Worm (Caenorhabditis elegans) whole organism, young adult: Measurements from ENCODE around the gene gur-5.

ENCODE experiments used
- B0019.2 ChIP-seq: fragments of 200-800 bp; sonication (Bioruptor generic); conservative IDR thresholded peaks from 2 replicates; pipeline ENCODE4 v1.3.6; 2022; ENCODE audit warnings: missing genetic modification reagents, missing genetic modification characterization, missing compliant biosample characterization
- B0035.1 ChIP-seq: sonication (generic microtip); optimal IDR thresholded peaks from 2 replicates; lab custom pipeline; 2016; ENCODE audit warnings: missing genetic modification characterization, mild to moderate bottlenecking, missing compliant biosample characterization, missing genotype, missing genetic modification reagents
- B0261.1 ChIP-seq: sonication (generic microtip); optimal IDR thresholded peaks from 2 replicates; lab custom pipeline; 2016; ENCODE audit warnings: mild to moderate bottlenecking, missing genetic modification characterization, moderate library complexity, missing compliant biosample characterization
- B0336.3 ChIP-seq: fragments of 200-800 bp; sonication (Bioruptor generic); IDR thresholded peaks from 2 replicates; pipeline ENCODE4 v1.3.6; 2022; ENCODE audit warnings: missing genetic modification characterization, missing compliant biosample characterization
- F23B12.7 ChIP-seq: sonication (generic microtip); optimal IDR thresholded peaks from 2 replicates; lab custom pipeline; 2017; ENCODE audit warnings: missing genetic modification characterization, mild to moderate bottlenecking, missing compliant biosample characterization, antibody characterized with exemption, moderate library complexity; ENCODE audit not compliant: insufficient read depth
- F37B4.10 ChIP-seq: fragments of 200-800 bp; sonication (Bioruptor generic); IDR thresholded peaks from 2 replicates; pipeline ENCODE4 v1.3.6; 2022; ENCODE audit warnings: missing genetic modification characterization, missing compliant biosample characterization
- F55B11.4 ChIP-seq: sonication (generic microtip); optimal IDR thresholded peaks from 2 replicates; lab custom pipeline; 2016; ENCODE audit warnings: missing compliant biosample characterization, missing genetic modification characterization, borderline replicate concordance; ENCODE audit not compliant: insufficient read depth
- F57C9.4 ChIP-seq: sonication (generic microtip); optimal IDR thresholded peaks from 2 replicates; lab custom pipeline; 2017; ENCODE audit warnings: mild to moderate bottlenecking, missing genetic modification characterization, missing compliant biosample characterization
- T26A5.8 ChIP-seq: sonication (generic microtip); optimal IDR thresholded peaks from 2 replicates; lab custom pipeline; 2016; ENCODE audit warnings: missing genetic modification characterization, missing compliant biosample characterization
- Y53F4B.3 ChIP-seq: fragments of 200-800 bp; sonication (Bioruptor generic); IDR thresholded peaks from 2 replicates; pipeline ENCODE4 v1.3.6; 2022; ENCODE audit warnings: missing genetic modification reagents, missing genetic modification characterization, missing compliant biosample characterization
- Y79H2A.3 ChIP-seq: fragments of 200-800 bp; sonication (Bioruptor generic); conservative IDR thresholded peaks from 2 replicates; pipeline ENCODE4 v1.3.6; 2022; ENCODE audit warnings: missing genetic modification reagents, missing genetic modification characterization, missing compliant biosample characterization
- akir-1 ChIP-seq: fragments of 200-800 bp; sonication (Bioruptor generic); optimal IDR thresholded peaks from 2 replicates; lab custom pipeline; 2018; ENCODE audit warnings: mild to moderate bottlenecking, missing genetic modification characterization, moderate library complexity, missing compliant biosample characterization
- ama-1 ChIP-seq, 3 experiments: fragments of 150-350 bp in 1 of 3; sonication (generic microtip) in 2 of 3; optimal IDR thresholded peaks; 2 replicates each; lab custom pipeline; 2014 to 2018; ENCODE audit warnings: missing biosample characterization in 2 of 3, missing genetic modification characterization in 2 of 3, missing genetic modification reagents in 2 of 3
- atf-7 ChIP-seq: sonication (generic microtip); optimal IDR thresholded peaks from 2 replicates; lab custom pipeline; 2017; ENCODE audit warnings: mild to moderate bottlenecking, missing genetic modification characterization, missing compliant biosample characterization
- athp-1 ChIP-seq: sonication (generic microtip); optimal IDR thresholded peaks from 2 replicates; lab custom pipeline; 2017; ENCODE audit warnings: mild to moderate bottlenecking, missing genetic modification characterization, missing compliant biosample characterization
- attf-5 ChIP-seq: fragments of 200-800 bp; sonication (Bioruptor generic); optimal IDR thresholded peaks from 2 replicates; lab custom pipeline; 2018; ENCODE audit warnings: mild to moderate bottlenecking, missing genetic modification characterization, missing compliant biosample characterization
- ccch-3 ChIP-seq: fragments of 200-800 bp; sonication (Bioruptor generic); optimal IDR thresholded peaks from 2 replicates; lab custom pipeline; 2018; ENCODE audit warnings: mild to moderate bottlenecking, missing genetic modification characterization, missing compliant biosample characterization
- cebp-2 ChIP-seq: fragments of 200-800 bp; sonication (Bioruptor generic); IDR thresholded peaks from 2 replicates; pipeline ENCODE4 v1.3.6; 2022; ENCODE audit warnings: missing genetic modification characterization, missing compliant biosample characterization
- ceh-100 ChIP-seq: fragments of 200-800 bp; sonication (Bioruptor generic); IDR thresholded peaks from 2 replicates; pipeline ENCODE4 v1.3.6; 2022; ENCODE audit warnings: missing genetic modification reagents, missing genetic modification characterization, missing compliant biosample characterization
- ceh-40 ChIP-seq: fragments of 200-800 bp; sonication (Bioruptor generic); IDR thresholded peaks from 2 replicates; pipeline ENCODE4 v1.3.6; 2022; ENCODE audit warnings: missing genetic modification characterization, missing compliant biosample characterization
- ceh-91 ChIP-seq: fragments of 200-800 bp; sonication (Bioruptor generic); IDR thresholded peaks from 2 replicates; pipeline ENCODE4 v1.3.6; 2022; ENCODE audit warnings: missing genetic modification reagents, missing genetic modification characterization, missing compliant biosample characterization
- chd-7 ChIP-seq: sonication (generic microtip); optimal IDR thresholded peaks from 2 replicates; lab custom pipeline; 2016; ENCODE audit warnings: mild to moderate bottlenecking, missing genetic modification characterization, moderate library complexity, missing compliant biosample characterization
- dpff-1 ChIP-seq: sonication (generic microtip); optimal IDR thresholded peaks from 2 replicates; lab custom pipeline; 2017; ENCODE audit warnings: mild to moderate bottlenecking, missing genetic modification characterization, missing compliant biosample characterization
- dpl-1 ChIP-seq: fragments of 150-350 bp; optimal IDR thresholded peaks from 2 replicates; lab custom pipeline; 2014; ENCODE audit warnings: missing biosample characterization, missing genetic modification reagents, missing genetic modification characterization
- egl-44 ChIP-seq: fragments of 200-800 bp; sonication (Bioruptor generic); IDR thresholded peaks from 2 replicates; pipeline ENCODE4 v1.3.6; 2022; ENCODE audit warnings: missing genetic modification reagents, missing genetic modification characterization, missing compliant biosample characterization
- egrh-3 ChIP-seq: fragments of 200-800 bp; sonication (Bioruptor generic); IDR thresholded peaks from 2 replicates; pipeline ENCODE4 v1.3.6; 2022; ENCODE audit warnings: missing genetic modification reagents, missing genetic modification characterization, missing compliant biosample characterization
- fkh-3 ChIP-seq: sonication (generic microtip); optimal IDR thresholded peaks from 2 replicates; lab custom pipeline; 2016; ENCODE audit warnings: mild to moderate bottlenecking, missing genetic modification characterization, missing compliant biosample characterization
- hlh-26 ChIP-seq: fragments of 200-800 bp; sonication (Bioruptor generic); conservative IDR thresholded peaks from 2 replicates; pipeline ENCODE4 v1.3.6; 2022; ENCODE audit warnings: missing genetic modification reagents, missing genetic modification characterization, missing compliant biosample characterization
- lin-40 ChIP-seq: sonication (generic microtip); optimal IDR thresholded peaks from 2 replicates; lab custom pipeline; 2016; ENCODE audit warnings: missing genetic modification characterization, mild to moderate bottlenecking, missing compliant biosample characterization, missing genotype, missing genetic modification reagents
- lin-54 ChIP-seq: fragments of 200-800 bp; sonication (Bioruptor generic); optimal IDR thresholded peaks from 2 replicates; lab custom pipeline; 2018; ENCODE audit warnings: mild to moderate bottlenecking, missing genetic modification characterization, missing compliant biosample characterization
- lsl-1 ChIP-seq: fragments of 200-800 bp; sonication (Bioruptor generic); optimal IDR thresholded peaks from 2 replicates; lab custom pipeline; 2018; ENCODE audit warnings: mild to moderate bottlenecking, missing genetic modification characterization, moderate library complexity, missing compliant biosample characterization
- mcd-1 ChIP-seq: fragments of 200-800 bp; sonication (Bioruptor generic); IDR thresholded peaks from 2 replicates; pipeline ENCODE4 v1.3.6; 2022; ENCODE audit warnings: missing genetic modification reagents, missing genetic modification characterization, missing compliant biosample characterization
- nhr-179 ChIP-seq: sonication (generic microtip); optimal IDR thresholded peaks from 2 replicates; lab custom pipeline; 2016; ENCODE audit warnings: mild to moderate bottlenecking, missing genetic modification characterization, missing compliant biosample characterization
- nhr-80 ChIP-seq: sonication (generic microtip); optimal IDR thresholded peaks from 2 replicates; lab custom pipeline; 2016; ENCODE audit warnings: missing genetic modification characterization, missing compliant biosample characterization
- pha-4 ChIP-seq: fragments of 150-350 bp; sonication (generic microtip); optimal IDR thresholded peaks from 2 replicates; lab custom pipeline; 2014; ENCODE audit warnings: missing biosample characterization, missing genetic modification reagents, missing genetic modification characterization
- rpc-1 ChIP-seq, 2 experiments: fragments of 150-350 bp in 1 of 2; sonication (generic microtip) in 1 of 2; optimal IDR thresholded peaks; 2 replicates each; lab custom pipeline; 2014 to 2018; ENCODE audit warnings: missing biosample characterization in 1 of 2, missing genetic modification characterization in 1 of 2, missing genetic modification reagents in 1 of 2, missing genotype in 1 of 2
- sdz-38 ChIP-seq: sonication (generic microtip); optimal IDR thresholded peaks from 2 replicates; lab custom pipeline; 2016; ENCODE audit warnings: missing genotype, missing genetic modification characterization, missing compliant biosample characterization
- sea-2 ChIP-seq: fragments of 200-800 bp; sonication (Bioruptor generic); IDR thresholded peaks from 2 replicates; pipeline ENCODE4 v1.3.6; 2022; ENCODE audit warnings: missing genetic modification characterization, missing compliant biosample characterization
- snpc-1.1 ChIP-seq: sonication (generic microtip); optimal IDR thresholded peaks from 2 replicates; lab custom pipeline; 2017; ENCODE audit warnings: missing genetic modification characterization, mild to moderate bottlenecking, missing compliant biosample characterization, antibody characterized with exemption, moderate library complexity, missing genotype, missing genetic modification reagents; ENCODE audit not compliant: insufficient read depth
- snpc-3.4 ChIP-seq: sonication (generic microtip); optimal IDR thresholded peaks from 2 replicates; lab custom pipeline; 2017; ENCODE audit warnings: missing genetic modification characterization, mild to moderate bottlenecking, missing compliant biosample characterization, antibody characterized with exemption, moderate library complexity, missing genotype, missing genetic modification reagents
- snpc-4 ChIP-seq, 5 experiments: fragments of 150-350 bp in 1 of 5; sonication (generic microtip) in 4 of 5; optimal IDR thresholded peaks; 2 replicates each; lab custom pipeline; 2014 to 2018; ENCODE audit warnings: missing genetic modification characterization in 5 of 5, missing biosample characterization in 3 of 5, antibody characterized with exemption in 2 of 5, mild to moderate bottlenecking in 2 of 5, missing compliant biosample characterization in 2 of 5, missing genotype in 2 of 5, moderate library complexity in 2 of 5, missing genetic modification reagents in 1 of 5
- sptf-2 ChIP-seq: fragments of 200-800 bp; sonication (Bioruptor generic); optimal IDR thresholded peaks from 2 replicates; lab custom pipeline; 2018; ENCODE audit warnings: mild to moderate bottlenecking, missing genetic modification characterization, missing compliant biosample characterization
- unc-62 ChIP-seq: fragments of 150-350 bp; optimal IDR thresholded peaks from 2 replicates; lab custom pipeline; 2014; ENCODE audit warnings: missing biosample characterization, missing genetic modification reagents, missing genetic modification characterization
- xnd-1 ChIP-seq: sonication (generic microtip); optimal IDR thresholded peaks from 2 replicates; lab custom pipeline; 2016; ENCODE audit warnings: missing genotype, missing genetic modification reagents, missing genetic modification characterization, missing compliant biosample characterization
- zfh-2 ChIP-seq: fragments of 200-800 bp; sonication (Bioruptor generic); conservative IDR thresholded peaks from 2 replicates; pipeline ENCODE4 v1.3.6; 2022; ENCODE audit warnings: missing genetic modification reagents, missing genetic modification characterization, missing compliant biosample characterization
- ztf-28 ChIP-seq: fragments of 200-800 bp; sonication (Bioruptor generic); IDR thresholded peaks from 2 replicates; pipeline ENCODE4 v1.3.6; 2022; ENCODE audit warnings: missing genetic modification reagents, missing genetic modification characterization, missing compliant biosample characterization
- ztf-6 ChIP-seq: fragments of 200-800 bp; sonication (Bioruptor generic); IDR thresholded peaks from 2 replicates; pipeline ENCODE4 v1.3.6; 2022; ENCODE audit warnings: missing genetic modification reagents, missing genetic modification characterization, missing compliant biosample characterization

gur-5 gene

ce11 chrII:5237699-5238098 lies 47.4 kb upstream of the gur-5 start (continued):
- TF ChIP-seq ceh-91 (GFP tag; lab: Robert Waterston, UW) (no peak), ztf-28 (GFP tag; lab: Robert Waterston, UW) (0 out of 2 replicates have a peak, but pooled peaks have one; percentile 24), snpc-3.4 (tag; lab: Kevin White, UChicago) (peak; percentile 4), F23B12.7 (tag; lab: Kevin White, UChicago) (no peak), B0019.2 (no peak), ztf-6 (GFP tag; lab: Robert Waterston, UW) (no peak), egrh-3 (GFP tag; lab: Robert Waterston, UW) (no peak), cebp-2 (GFP tag; lab: Robert Waterston, UW) (no peak), ceh-40 (no peak), lin-54 (GFP tag; lab: Kevin White, UChicago) (no peak), lsl-1 (peak; percentile 31), B0035.1 (tag; lab: Kevin White, UChicago) (no peak), Y79H2A.3 (0 out of 2 replicates have a peak, but pooled peaks have one; percentile 28), atf-7 (tag; lab: Kevin White, UChicago) (no peak), sdz-38 (tag; lab: Kevin White, UChicago) (no peak), F37B4.10 (GFP tag; lab: Robert Waterston, UW) (no peak), egl-44 (GFP tag; lab: Robert Waterston, UW) (no peak), sptf-2 (GFP tag; lab: Kevin White, UChicago) (no peak), mcd-1 (GFP tag; lab: Robert Waterston, UW) (no peak), F57C9.4 (tag; lab: Kevin White, UChicago) (no peak), hlh-26 (GFP tag; lab: Robert Waterston, UW) (no peak), rpc-1 (optimal IDR thresholded peaks at IDR 0.05; lab: Kevin White, UChicago) (peak; percentile 61), rpc-1 (tag; optimal IDR thresholded peaks at IDR 0.05; lab: Kevin White, UChicago) (peak; percentile 75), sea-2 (no peak), dpff-1 (tag; lab: Kevin White, UChicago) (no peak), ceh-100 (GFP tag; lab: Robert Waterston, UW) (peak; percentile 29; the same call in 1 of the 2 replicates), attf-5 (GFP tag; lab: Kevin White, UChicago) (peak; percentile 36), F55B11.4 (tag; lab: Kevin White, UChicago) (no peak), zfh-2 (GFP tag; lab: Robert Waterston, UW) (no peak), snpc-4 (GFP tag; optimal IDR thresholded peaks at IDR 0.05; lab: Kevin White, UChicago) (no peak), snpc-4 (tag; optimal IDR thresholded peaks at IDR 0.05; lab: Kevin White, UChicago) (no peak), B0336.3 (GFP tag; lab: Robert Waterston, UW) (no peak), xnd-1 (tag; lab: Kevin White, UChicago) (no peak), lin-40 (tag; lab: Kevin White, UChicago) (no peak), Y53F4B.3 (GFP tag; lab: Robert Waterston, UW) (no peak), nhr-80 (tag; lab: Kevin White, UChicago) (peak; percentile 18), dpl-1 (GFP tag; lab: Kevin White, UChicago) (no peak), akir-1 (GFP tag; lab: Kevin White, UChicago) (no peak), athp-1 (no peak), unc-62 (GFP tag; lab: Kevin White, UChicago) (no peak), ccch-3 (no peak), B0261.1 (tag; lab: Kevin White, UChicago) (peak; percentile 82), ama-1 (optimal IDR thresholded peaks at IDR 0.05; lab: Kevin White, UChicago) (no peak), ama-1 (GFP tag; optimal IDR thresholded peaks at IDR 0.05; lab: Kevin White, UChicago) (no peak), fkh-3 (tag; lab: Kevin White, UChicago) (no peak), chd-7 (tag; lab: Kevin White, UChicago) (no peak), nhr-179 (tag; lab: Kevin White, UChicago) (no peak), pha-4 (no peak), snpc-1.1 (no peak), T26A5.8 (tag; lab: Kevin White, UChicago) (no peak)
